Fruit fly (Drosophila melanogaster) whole organism, adult: ENCODE measurements around the gene Hcf.

Source experiments
- CG12768 ChIP-seq: fragments of 200-800 bp; sonication (Bioruptor generic); optimal IDR thresholded peaks from 2 replicates; lab custom pipeline; 2017; ENCODE audit warnings: missing biosample characterization, missing genetic modification characterization, mild to moderate bottlenecking, moderate library complexity, missing genetic modification reagents
- CG7101 ChIP-seq: fragments of 200-800 bp; sonication (Bioruptor generic); optimal IDR thresholded peaks from 2 replicates; lab custom pipeline; 2018; ENCODE audit warnings: missing biosample characterization, mild to moderate bottlenecking, missing genetic modification characterization, moderate library complexity
- Crg-1 ChIP-seq: fragments of 200-800 bp; sonication (Bioruptor generic); optimal IDR thresholded peaks from 2 replicates; lab custom pipeline; 2016; ENCODE audit warnings: missing biosample characterization, missing genetic modification characterization
- Hr96 ChIP-seq: fragments of 200-800 bp; sonication (Bioruptor generic); optimal IDR thresholded peaks from 2 replicates; lab custom pipeline; 2016; ENCODE audit warnings: missing biosample characterization, missing genetic modification characterization
- toe ChIP-seq: fragments of 200-800 bp; sonication (Bioruptor generic); optimal IDR thresholded peaks from 2 replicates; lab custom pipeline; 2016; ENCODE audit warnings: missing biosample characterization, missing genetic modification characterization

DNA sequence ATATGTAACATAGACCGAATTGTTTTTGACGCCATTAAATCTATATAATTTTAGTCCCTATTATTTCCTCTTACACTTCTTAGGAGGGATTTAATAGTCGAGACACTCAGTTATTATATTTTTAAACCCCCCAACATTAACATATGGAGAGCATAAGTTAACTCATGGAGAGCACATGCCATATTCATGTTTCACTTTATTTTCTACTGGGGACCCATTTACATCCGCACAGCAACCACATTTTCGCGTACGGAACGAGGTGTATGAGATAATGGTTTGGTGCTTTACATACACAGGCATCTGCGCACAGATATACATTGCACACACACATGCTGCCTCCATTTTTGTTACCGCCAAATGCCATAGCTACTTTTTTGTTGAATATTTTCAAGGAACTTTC, 51.8 kb downstream of the Hcf start:
- TF ChIP-seq Crg-1 (no peak), toe (no peak), CG12768 (GFP tag; lab: Kevin White, UChicago) (no peak), Hr96 (no peak), CG7101 (tag; lab: Kevin White, UChicago) (no peak)
